ENCODE assay signal across 1 fruit fly cellular context in the genomic region with DNA sequence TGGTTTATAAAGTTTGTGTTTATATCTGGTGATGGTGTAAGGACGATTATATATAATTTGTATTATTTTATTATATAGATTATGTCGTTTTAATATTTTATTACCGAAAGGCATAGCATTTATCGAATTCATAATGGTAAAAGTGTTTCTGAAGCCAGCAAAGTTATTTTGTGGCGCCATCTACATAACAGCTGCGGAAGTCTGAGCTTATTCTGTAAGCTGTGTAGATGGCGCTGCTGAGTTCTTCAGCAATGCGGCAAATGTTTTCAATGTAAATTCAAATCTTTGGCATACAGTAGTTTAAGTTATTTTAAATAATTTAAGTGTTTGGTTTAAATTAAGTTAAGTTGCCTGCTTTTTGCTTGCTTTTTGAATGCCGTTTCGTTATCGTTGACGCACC.
TF ChIP-seq lines count a peak whose summit lies in the region.

No protein-coding gene starts in this region.

TF ChIP-seq in whole organism, embryonic, 481 proteins besides CTCF, POLR2A, EP300 and RAD21 (continued from another document and continues in another):
- TF ChIP-seq CG7372 (GFP tag; IDR thresholded peaks at IDR 0.05; lab: Robert Waterston, UW), result peak; percentile 37; the same call in 1 of the 2 replicates
- TF ChIP-seq caup (GFP tag; optimal IDR thresholded peaks at IDR 0.05; lab: Kevin White, UChicago; ENCODE audit: severe bottlenecking), result no peak
- no peak for TF ChIP-seq CG17385 (GFP tag; optimal IDR thresholded peaks at IDR 0.05; lab: Kevin White, UChicago)
- TF ChIP-seq CG18476 (GFP tag; optimal IDR thresholded peaks at IDR 0.05; lab: Kevin White, UChicago), result no peak
- TF ChIP-seq prd (optimal IDR thresholded peaks at IDR 0.05; lab: Kevin White, UChicago), result no peak
- peak; percentile 53; the same call in 2 of the 3 replicates for TF ChIP-seq prd (GFP tag; IDR thresholded peaks at IDR 0.05; lab: Robert Waterston, UW)
- no peak for TF ChIP-seq CG12659 (GFP tag; optimal IDR thresholded peaks at IDR 0.05; lab: Kevin White, UChicago)
- no peak for TF ChIP-seq Sry-β (GFP tag; optimal IDR thresholded peaks at IDR 0.05; lab: Kevin White, UChicago)
- TF ChIP-seq MTF-1 (GFP tag; optimal IDR thresholded peaks at IDR 0.05; lab: Kevin White, UChicago; ENCODE audit: borderline replicate concordance), result peak; percentile 32
- TF ChIP-seq CG15011 (GFP tag; optimal IDR thresholded peaks at IDR 0.05; lab: Kevin White, UChicago), result no peak
- TF ChIP-seq croc (GFP tag; conservative IDR thresholded peaks at IDR 0.05; lab: Robert Waterston, UW), result no peak
- no peak for TF ChIP-seq ssp (GFP tag; IDR thresholded peaks at IDR 0.05; lab: Robert Waterston, UW)
- TF ChIP-seq gsb-n (tag; optimal IDR thresholded peaks at IDR 0.05; lab: Kevin White, UChicago), result no peak
- no peak for TF ChIP-seq sna (GFP tag; IDR thresholded peaks at IDR 0.05; lab: Robert Waterston, UW; ENCODE audit: partially characterized antibody)
- TF ChIP-seq bab2 (GFP tag; optimal IDR thresholded peaks at IDR 0.05; lab: Kevin White, UChicago), result peak; percentile 2
- TF ChIP-seq CG43689 (GFP tag; IDR thresholded peaks at IDR 0.05; lab: Robert Waterston, UW), result no peak
- TF ChIP-seq Atf6 (GFP tag; IDR thresholded peaks at IDR 0.05; lab: Robert Waterston, UW), result no peak
- TF ChIP-seq sens-2 (GFP tag; IDR thresholded peaks at IDR 0.05; lab: Robert Waterston, UW), result 0 out of 2 replicates have a peak, but pooled peaks have one; percentile 7
- TF ChIP-seq lola (GFP tag; optimal IDR thresholded peaks at IDR 0.05; lab: Kevin White, UChicago), result no peak
- TF ChIP-seq Lpt (GFP tag; optimal IDR thresholded peaks at IDR 0.05; lab: Kevin White, UChicago), result no peak
- TF ChIP-seq ewg (GFP tag; optimal IDR thresholded peaks at IDR 0.05; lab: Kevin White, UChicago), result no peak
- TF ChIP-seq CG17361 (GFP tag; IDR thresholded peaks at IDR 0.05; lab: Robert Waterston, UW), result peak; percentile 40; the same call in 1 of the 3 replicates
- no peak for TF ChIP-seq CG2116 (GFP tag; optimal IDR thresholded peaks at IDR 0.05; lab: Kevin White, UChicago)
- TF ChIP-seq lbe (GFP tag; optimal IDR thresholded peaks at IDR 0.05; lab: Kevin White, UChicago), result no peak
- no peak for TF ChIP-seq CG17568 (GFP tag; optimal IDR thresholded peaks at IDR 0.05; lab: Kevin White, UChicago)
- no peak for TF ChIP-seq CG34376 (GFP tag; optimal IDR thresholded peaks at IDR 0.05; lab: Kevin White, UChicago)
- no peak for TF ChIP-seq pan (optimal IDR thresholded peaks at IDR 0.05; lab: Kevin White, UChicago)
- TF ChIP-seq pan (GFP tag; optimal IDR thresholded peaks at IDR 0.05 in 1 of 2, IDR thresholded peaks at IDR 0.05 in 1 of 2), result peak in 1 of 2 experiments; percentile 48
- TF ChIP-seq Aef1 (GFP tag; IDR thresholded peaks at IDR 0.05; lab: Robert Waterston, UW), result peak; percentile 34; the same call in 1 of the 3 replicates
- TF ChIP-seq nmo (GFP tag; optimal IDR thresholded peaks at IDR 0.05; lab: Kevin White, UChicago), result no peak
- peak; percentile 76 for TF ChIP-seq E2f2 (GFP tag; IDR thresholded peaks at IDR 0.05; lab: Robert Waterston, UW)
- peak; percentile 84 for TF ChIP-seq NFAT (GFP tag; IDR thresholded peaks at IDR 0.05; lab: Robert Waterston, UW)
- no peak for TF ChIP-seq CG12769 (tag; optimal IDR thresholded peaks at IDR 0.05; lab: Kevin White, UChicago)
- TF ChIP-seq gt (GFP tag; IDR thresholded peaks at IDR 0.05; lab: Robert Waterston, UW), result no peak
- peak; percentile 4 for TF ChIP-seq Jarid2 (GFP tag; optimal IDR thresholded peaks at IDR 0.05; lab: Kevin White, UChicago)
- TF ChIP-seq sc (optimal IDR thresholded peaks at IDR 0.05; lab: Kevin White, UChicago), result no peak
- no peak for TF ChIP-seq sc (GFP tag; optimal IDR thresholded peaks at IDR 0.05; lab: Kevin White, UChicago)
- TF ChIP-seq knrl (GFP tag; IDR thresholded peaks at IDR 0.05; lab: Robert Waterston, UW; ENCODE audit: partially characterized antibody), result no peak
- TF ChIP-seq CG10959 (GFP tag; IDR thresholded peaks at IDR 0.05; lab: Robert Waterston, UW), result peak; percentile 44
- no peak for TF ChIP-seq CG17328 (GFP tag; IDR thresholded peaks at IDR 0.05; lab: Robert Waterston, UW)
- no peak for TF ChIP-seq chn (GFP tag; optimal IDR thresholded peaks at IDR 0.05; lab: Kevin White, UChicago)
- TF ChIP-seq ttk (GFP tag; IDR thresholded peaks at IDR 0.05; lab: Robert Waterston, UW), result peak; percentile 44
- TF ChIP-seq Nf-YC (tag; optimal IDR thresholded peaks at IDR 0.05; lab: Kevin White, UChicago), result no peak
- TF ChIP-seq CG11504 (tag; optimal IDR thresholded peaks at IDR 0.05; lab: Kevin White, UChicago), result no peak
- peak; percentile 39 for TF ChIP-seq CG4424 (GFP tag; optimal IDR thresholded peaks at IDR 0.05; lab: Kevin White, UChicago)
- no peak for TF ChIP-seq oc (tag; optimal IDR thresholded peaks at IDR 0.05; lab: Kevin White, UChicago)
- peak; percentile 59 for TF ChIP-seq CG9932 (GFP tag; IDR thresholded peaks at IDR 0.05; lab: Robert Waterston, UW)
- TF ChIP-seq CG10209 (GFP tag; optimal IDR thresholded peaks at IDR 0.05; lab: Kevin White, UChicago), result no peak
- TF ChIP-seq CG10462 (GFP tag; optimal IDR thresholded peaks at IDR 0.05; lab: Kevin White, UChicago), result no peak
- TF ChIP-seq gcm (GFP tag; optimal IDR thresholded peaks at IDR 0.05; lab: Kevin White, UChicago), result no peak
- TF ChIP-seq CG31224 (GFP tag; IDR thresholded peaks at IDR 0.05; lab: Robert Waterston, UW), result no peak
- TF ChIP-seq E2f1 (GFP tag; IDR thresholded peaks at IDR 0.05; lab: Robert Waterston, UW), result no peak
- TF ChIP-seq CG8765 (GFP tag; IDR thresholded peaks at IDR 0.05; lab: Robert Waterston, UW), result no peak
- TF ChIP-seq Lim3 (GFP tag; IDR thresholded peaks at IDR 0.05; lab: Robert Waterston, UW), result no peak
- no peak for TF ChIP-seq CG16863 (GFP tag; optimal IDR thresholded peaks at IDR 0.05; lab: Kevin White, UChicago)
- no peak for TF ChIP-seq tap (tag; optimal IDR thresholded peaks at IDR 0.05; lab: Kevin White, UChicago)
- TF ChIP-seq ERR (GFP tag; optimal IDR thresholded peaks at IDR 0.05; lab: Kevin White, UChicago), result no peak
- TF ChIP-seq CG3726 (GFP tag; IDR thresholded peaks at IDR 0.05; lab: Robert Waterston, UW), result 0 out of 3 replicates have a peak, but pooled peaks have one; percentile 43
- no peak for TF ChIP-seq Meics (GFP tag; optimal IDR thresholded peaks at IDR 0.05; lab: Kevin White, UChicago)
- TF ChIP-seq Fer3 (tag; optimal IDR thresholded peaks at IDR 0.05; lab: Kevin White, UChicago), result peak; percentile 32
- no peak for TF ChIP-seq CG4328 (GFP tag; optimal IDR thresholded peaks at IDR 0.05; lab: Kevin White, UChicago)
- TF ChIP-seq odd (GFP tag; optimal IDR thresholded peaks at IDR 0.05; lab: Kevin White, UChicago), result no peak
- TF ChIP-seq lov (optimal IDR thresholded peaks at IDR 0.05; lab: Kevin White, UChicago), result no peak
- peak; percentile 56; the same call in 1 of the 3 replicates for TF ChIP-seq lov (GFP tag; IDR thresholded peaks at IDR 0.05; lab: Robert Waterston, UW)
- no peak for TF ChIP-seq CG11398 (GFP tag; optimal IDR thresholded peaks at IDR 0.05; lab: Kevin White, UChicago)
- TF ChIP-seq ftz-f1 (GFP tag; optimal IDR thresholded peaks at IDR 0.05; lab: Kevin White, UChicago), result no peak
- TF ChIP-seq gsb (GFP tag; IDR thresholded peaks at IDR 0.05; lab: Robert Waterston, UW), result no peak
- TF ChIP-seq ara (GFP tag; IDR thresholded peaks at IDR 0.05; lab: Robert Waterston, UW), result no peak
- peak; percentile 24; the same call in 1 of the 2 replicates for TF ChIP-seq CG4360 (GFP tag; IDR thresholded peaks at IDR 0.05; lab: Robert Waterston, UW)
- TF ChIP-seq CG13296 (GFP tag; optimal IDR thresholded peaks at IDR 0.05; lab: Kevin White, UChicago), result no peak
- TF ChIP-seq Spps (tag; optimal IDR thresholded peaks at IDR 0.05; lab: Kevin White, UChicago), result no peak
- TF ChIP-seq CG3407 (GFP tag; optimal IDR thresholded peaks at IDR 0.05; lab: Kevin White, UChicago), result no peak
- TF ChIP-seq GATAe (GFP tag; conservative IDR thresholded peaks at IDR 0.05; lab: Robert Waterston, UW), result no peak
- TF ChIP-seq CG1024 (GFP tag; IDR thresholded peaks at IDR 0.05; lab: Robert Waterston, UW), result peak; percentile 67
- no peak for TF ChIP-seq CG6791 (GFP tag; IDR thresholded peaks at IDR 0.05; lab: Robert Waterston, UW; ENCODE audit: partially characterized antibody)
- TF ChIP-seq hbn (GFP tag; IDR thresholded peaks at IDR 0.05; lab: Robert Waterston, UW; ENCODE audit: partially characterized antibody), result no peak
- TF ChIP-seq ham (GFP tag; IDR thresholded peaks at IDR 0.05; lab: Robert Waterston, UW), result no peak
- no peak for TF ChIP-seq Hand (GFP tag; optimal IDR thresholded peaks at IDR 0.05; lab: Kevin White, UChicago)
- no peak for TF ChIP-seq HmgZ (tag; optimal IDR thresholded peaks at IDR 0.05; lab: Kevin White, UChicago)
- TF ChIP-seq cato (GFP tag; optimal IDR thresholded peaks at IDR 0.05; lab: Kevin White, UChicago; ENCODE audit: borderline replicate concordance), result no peak
- TF ChIP-seq CG14667 (GFP tag; IDR thresholded peaks at IDR 0.05; lab: Robert Waterston, UW), result peak; percentile 47
- TF ChIP-seq ken (GFP tag; IDR thresholded peaks at IDR 0.05; lab: Robert Waterston, UW), result no peak
- TF ChIP-seq Oli (tag; optimal IDR thresholded peaks at IDR 0.05; lab: Kevin White, UChicago), result no peak
- peak; percentile 46 for TF ChIP-seq CG17829 (tag; optimal IDR thresholded peaks at IDR 0.05; lab: Kevin White, UChicago)
- TF ChIP-seq CG7271 (tag; optimal IDR thresholded peaks at IDR 0.05; lab: Kevin White, UChicago), result no peak
- no peak for TF ChIP-seq CG9727 (GFP tag; optimal IDR thresholded peaks at IDR 0.05; lab: Kevin White, UChicago)
- TF ChIP-seq zen (tag; optimal IDR thresholded peaks at IDR 0.05; lab: Kevin White, UChicago), result no peak
- no peak for TF ChIP-seq inv (GFP tag; IDR thresholded peaks at IDR 0.05; lab: Robert Waterston, UW; ENCODE audit: partially characterized antibody)
- TF ChIP-seq hb (GFP tag; IDR thresholded peaks at IDR 0.05; lab: Robert Waterston, UW; ENCODE audit: partially characterized antibody), result no peak
- TF ChIP-seq CG6854 (GFP tag; optimal IDR thresholded peaks at IDR 0.05; lab: Kevin White, UChicago), result no peak
- no peak for TF ChIP-seq pum (GFP tag; optimal IDR thresholded peaks at IDR 0.05; lab: Kevin White, UChicago)
- TF ChIP-seq tgo (GFP tag; IDR thresholded peaks at IDR 0.05; lab: Robert Waterston, UW), result peak; percentile 36; the same call in 1 of the 3 replicates
- TF ChIP-seq CG9437 (GFP tag; optimal IDR thresholded peaks at IDR 0.05; lab: Kevin White, UChicago), result no peak
- no peak for TF ChIP-seq disco-r (GFP tag; optimal IDR thresholded peaks at IDR 0.05; lab: Kevin White, UChicago)
- TF ChIP-seq mirr (GFP tag; optimal IDR thresholded peaks at IDR 0.05; lab: Kevin White, UChicago), result no peak
- no peak for TF ChIP-seq CG2120 (GFP tag; optimal IDR thresholded peaks at IDR 0.05; lab: Kevin White, UChicago)
- TF ChIP-seq shn (GFP tag; optimal IDR thresholded peaks at IDR 0.05; lab: Kevin White, UChicago), result no peak
- TF ChIP-seq CG8944 (GFP tag; optimal IDR thresholded peaks at IDR 0.05; lab: Kevin White, UChicago), result no peak
- no peak for TF ChIP-seq CG6813 (GFP tag; optimal IDR thresholded peaks at IDR 0.05; lab: Kevin White, UChicago)
- no peak for TF ChIP-seq klu (GFP tag; IDR thresholded peaks at IDR 0.05; lab: Robert Waterston, UW)
- no peak for TF ChIP-seq Hr51 (GFP tag; optimal IDR thresholded peaks at IDR 0.05; lab: Kevin White, UChicago)
- TF ChIP-seq CG13624 (GFP tag; optimal IDR thresholded peaks at IDR 0.05; lab: Kevin White, UChicago), result no peak
- TF ChIP-seq Stat92E (GFP tag; optimal IDR thresholded peaks at IDR 0.05; lab: Kevin White, UChicago), result no peak
- no peak for TF ChIP-seq BtbVII (GFP tag; optimal IDR thresholded peaks at IDR 0.05; lab: Kevin White, UChicago)
- TF ChIP-seq CG2678 (tag; optimal IDR thresholded peaks at IDR 0.05; lab: Kevin White, UChicago), result no peak
- TF ChIP-seq CG7357 (GFP tag; IDR thresholded peaks at IDR 0.05; lab: Robert Waterston, UW), result no peak
- TF ChIP-seq ase (GFP tag; IDR thresholded peaks at IDR 0.05; lab: Robert Waterston, UW), result peak; percentile 57; the same call in 1 of the 3 replicates
- TF ChIP-seq psq (GFP tag; optimal IDR thresholded peaks at IDR 0.05; lab: Kevin White, UChicago), result no peak
- TF ChIP-seq Gug (GFP tag; IDR thresholded peaks at IDR 0.05; lab: Robert Waterston, UW), result peak; percentile 29; the same call in 1 of the 4 replicates
- 0 out of 2 replicates have a peak, but pooled peaks have one; percentile 44 for TF ChIP-seq CG11085 (GFP tag; IDR thresholded peaks at IDR 0.05; lab: Robert Waterston, UW)
- TF ChIP-seq Scr (GFP tag; IDR thresholded peaks at IDR 0.05; lab: Robert Waterston, UW; ENCODE audit: partially characterized antibody), result no peak
- peak; percentile 79 for TF ChIP-seq slbo (GFP tag; IDR thresholded peaks at IDR 0.05; lab: Robert Waterston, UW)
- no peak for TF ChIP-seq bcd (GFP tag; optimal IDR thresholded peaks at IDR 0.05; lab: Kevin White, UChicago)
- no peak for TF ChIP-seq CG15479 (GFP tag; optimal IDR thresholded peaks at IDR 0.05; lab: Kevin White, UChicago)
- TF ChIP-seq insv (GFP tag; optimal IDR thresholded peaks at IDR 0.05; lab: Kevin White, UChicago), result no peak
- no peak for TF ChIP-seq tx (GFP tag; optimal IDR thresholded peaks at IDR 0.05; lab: Kevin White, UChicago)
- TF ChIP-seq CG13287 (GFP tag; IDR thresholded peaks at IDR 0.05; lab: Robert Waterston, UW; ENCODE audit: partially characterized antibody), result no peak
- no peak for TF ChIP-seq so (GFP tag; IDR thresholded peaks at IDR 0.05; lab: Robert Waterston, UW)
- TF ChIP-seq CG12391 (tag; optimal IDR thresholded peaks at IDR 0.05; lab: Kevin White, UChicago), result no peak
- no peak for TF ChIP-seq MESR4 (GFP tag; optimal IDR thresholded peaks at IDR 0.05; lab: Kevin White, UChicago)
- peak; percentile 16 for TF ChIP-seq Med (GFP tag; lab: Kevin White, UChicago)
- no peak for TF ChIP-seq CG14860 (GFP tag; IDR thresholded peaks at IDR 0.05; lab: Robert Waterston, UW; ENCODE audit: partially characterized antibody)
- no peak for TF ChIP-seq kni (GFP tag; optimal IDR thresholded peaks at IDR 0.05; lab: Kevin White, UChicago)
- TF ChIP-seq bowl (GFP tag; IDR thresholded peaks at IDR 0.05; lab: Robert Waterston, UW), result no peak
- no peak for TF ChIP-seq Side (GFP tag; optimal IDR thresholded peaks at IDR 0.05; lab: Kevin White, UChicago)
- TF ChIP-seq bsh (GFP tag; optimal IDR thresholded peaks at IDR 0.05; lab: Kevin White, UChicago), result no peak
- TF ChIP-seq Ets65A (GFP tag; lab: Kevin White, UChicago), result no peak
- peak; percentile 18; the same call in 1 of the 2 replicates for TF ChIP-seq MBD-R2 (GFP tag; IDR thresholded peaks at IDR 0.05; lab: Robert Waterston, UW)
- no peak for TF ChIP-seq br (optimal IDR thresholded peaks at IDR 0.05; lab: Kevin White, UChicago)
- TF ChIP-seq tup (GFP tag; optimal IDR thresholded peaks at IDR 0.05; lab: Kevin White, UChicago), result no peak
